Fruit fly (Drosophila melanogaster) whole organism, wandering third instar larva: Measurements from ENCODE around the gene CG40813.
"Not testable (repeated sequence)": the region's sequence is repeated elsewhere in the genome, so short reads cannot be mapped to it uniquely, and the experiment has no call there.

Experiments
- Abd-B ChIP-seq: fragments of >200 bp; optimal IDR thresholded peaks from 2 replicates; lab custom pipeline; 2017; ENCODE audit warnings: missing biosample characterization, missing genetic modification characterization
- CG32264 ChIP-seq: fragments of 200-800 bp; sonication (Bioruptor generic); optimal IDR thresholded peaks from 2 replicates; lab custom pipeline; 2016; ENCODE audit warnings: missing biosample characterization, missing genetic modification characterization
- CrebA ChIP-seq: fragments of 200-800 bp; sonication (Bioruptor generic); optimal IDR thresholded peaks from 2 replicates; lab custom pipeline; 2016; ENCODE audit warnings: missing biosample characterization, mild to moderate bottlenecking, missing genetic modification characterization, borderline replicate concordance
- Hnf4 ChIP-seq: fragments of 200-800 bp; sonication (Bioruptor generic); optimal IDR thresholded peaks from 2 replicates; lab custom pipeline; 2016; ENCODE audit warnings: missing biosample characterization, mild to moderate bottlenecking, missing genetic modification characterization
- Hr78 ChIP-seq: fragments of >200 bp; optimal IDR thresholded peaks from 2 replicates; lab custom pipeline; 2017; ENCODE audit warnings: missing biosample characterization, missing genetic modification characterization
- Mio ChIP-seq: sonication (Bioruptor generic); optimal IDR thresholded peaks from 2 replicates; lab custom pipeline; 2016; ENCODE audit warnings: missing biosample characterization, missing genetic modification characterization
- N ChIP-seq: fragments of >200 bp; optimal IDR thresholded peaks from 2 replicates; lab custom pipeline; 2018; ENCODE audit warnings: missing biosample characterization, missing external identifiers, missing genetic modification characterization
- Rel ChIP-seq, 2 experiments: fragments of 200-800 bp; sonication (Bioruptor generic) in 1 of 2; optimal IDR thresholded peaks; 2 replicates in 1 of 2; 3 replicates in 1 of 2; lab custom pipeline; 2016 to 2019; ENCODE audit warnings: mild to moderate bottlenecking in 2 of 2, missing biosample characterization in 2 of 2, missing genetic modification characterization in 2 of 2, moderate library complexity in 1 of 2
- Vsx2 ChIP-seq: fragments of 200-300, 225-300 bp; sonication (Bioruptor generic); optimal IDR thresholded peaks from 2 replicates; lab custom pipeline; 2018; ENCODE audit warnings: missing biosample characterization, missing genetic modification characterization; ENCODE audit not compliant: partially characterized antibody
- dl ChIP-seq, 2 experiments: fragments of 175-275, 200-275 bp in 1 of 2; fragments of 200-275 bp in 1 of 2; sonication (Bioruptor generic); optimal IDR thresholded peaks; lab custom pipeline; 2018; ENCODE audit warnings: mild to moderate bottlenecking in 2 of 2, missing biosample characterization in 2 of 2, missing genetic modification characterization in 2 of 2, moderate library complexity in 2 of 2; ENCODE audit not compliant: partially characterized antibody in 2 of 2, insufficient read depth in 1 of 2
- ey ChIP-seq: fragments of 200-800 bp; sonication (Bioruptor generic); optimal IDR thresholded peaks from 2 replicates; lab custom pipeline; 2016; ENCODE audit warnings: missing biosample characterization, missing genetic modification characterization
- foxo ChIP-seq, 2 experiments: fragments of 200-800 bp; sonication (Bioruptor generic); optimal IDR thresholded peaks; 2 replicates in 1 of 2; 3 replicates in 1 of 2; lab custom pipeline; 2016 to 2017; ENCODE audit warnings: missing biosample characterization in 2 of 2, missing genetic modification characterization in 2 of 2
- fru ChIP-seq: fragments of 200-800 bp; sonication (Bioruptor generic); optimal IDR thresholded peaks from 3 replicates; lab custom pipeline; 2016; ENCODE audit warnings: missing biosample characterization, mild to moderate bottlenecking, missing genetic modification characterization
- h ChIP-seq: fragments of 200-800 bp; sonication (Bioruptor generic); optimal IDR thresholded peaks from 3 replicates; lab custom pipeline; 2016; ENCODE audit warnings: missing biosample characterization, mild to moderate bottlenecking, missing genetic modification characterization
- pan ChIP-seq: fragments of >200 bp; optimal IDR thresholded peaks from 2 replicates; lab custom pipeline; 2017
- rgr ChIP-seq: fragments of 200-800 bp; sonication (Bioruptor generic); optimal IDR thresholded peaks from 3 replicates; lab custom pipeline; 2016; ENCODE audit warnings: missing biosample characterization, mild to moderate bottlenecking, missing genetic modification characterization
- sage ChIP-seq: fragments of 200-800 bp; sonication (Bioruptor generic); optimal IDR thresholded peaks from 2 replicates; lab custom pipeline; 2016; ENCODE audit warnings: missing biosample characterization, mild to moderate bottlenecking, missing genetic modification characterization
- sv ChIP-seq: fragments of 200-800 bp; sonication (Bioruptor generic); optimal IDR thresholded peaks from 3 replicates; lab custom pipeline; 2016; ENCODE audit warnings: missing biosample characterization, missing genetic modification characterization
- tai ChIP-seq: sonication (Bioruptor generic); optimal IDR thresholded peaks from 2 replicates; lab custom pipeline; 2016; ENCODE audit warnings: missing biosample characterization, missing genetic modification characterization
- woc ChIP-seq: sonication (Bioruptor generic); optimal IDR thresholded peaks from 2 replicates; lab custom pipeline; 2016; ENCODE audit warnings: missing biosample characterization, mild to moderate bottlenecking, missing genetic modification characterization

CG40813 gene

dm6 chrX:22142758-22143157, at the start of gene CG40813:
Gene CG40813, plus strand, starts transcription at chrX:22143058.
- not testable (repeated sequence) for TF ChIP-seq dl (GFP tag; optimal IDR thresholded peaks at IDR 0.05; lab: Kevin White, UChicago; ENCODE audit: insufficient read depth in 1 of 2, partially characterized antibody in 2 of 2); foxo (GFP tag; optimal IDR thresholded peaks at IDR 0.05; lab: Kevin White, UChicago); Hr78

dm6 chrX:22147489-22147888, 4.6 kb downstream of the CG40813 start, which contains the start of gene CG46504:
Gene CG46504, plus strand, starts transcription at chrX:22147789.
- TF ChIP-seq Abd-B, fru, rgr (GFP tag; lab: Kevin White, UChicago): not testable (repeated sequence)

- not testable (repeated sequence) for TF ChIP-seq h; Vsx2 (GFP tag; lab: Kevin White, UChicago); CrebA (GFP tag; lab: Kevin White, UChicago)
Observed at dm6 chrX:22152542-22152941, 9.7 kb downstream of the CG40813 start, which contains the start of gene CG46505. Gene CG46505, plus strand, starts transcription at chrX:22152842.

- TF ChIP-seq tai; N (GFP tag; lab: Kevin White, UChicago); CG32264 (GFP tag; lab: Kevin White, UChicago): not testable (repeated sequence)
- TF ChIP-seq, all 38 proteins: peak for 0; not testable (repeated sequence) for 38
Observed at dm6 chrX:22157587-22157986, 14.7 kb downstream of the CG40813 start, which contains the start of gene CG46506. Gene CG46506, plus strand, starts transcription at chrX:22157887.

- not testable (repeated sequence) for TF ChIP-seq N (GFP tag; lab: Kevin White, UChicago); ey (GFP tag; lab: Kevin White, UChicago); pan (lab: Kevin White, UChicago)
Observed at dm6 chrX:22162623-22163022, 19.8 kb downstream of the CG40813 start, which contains the start of gene CG46507. Gene CG46507, plus strand, starts transcription at chrX:22162923.

- not testable (repeated sequence) for TF ChIP-seq Hr78; woc (GFP tag; lab: Kevin White, UChicago); fru (GFP tag; lab: Kevin White, UChicago)
- TF ChIP-seq, all 38 proteins: peak for 0; not testable (repeated sequence) for 38
Observed at dm6 chrX:22167355-22167754, 24.5 kb downstream of the CG40813 start, which contains the start of gene CG46508. Gene CG46508, plus strand, starts transcription at chrX:22167655.

dm6 chrX:22172341-22172740, 29.5 kb downstream of the CG40813 start, which contains the start of gene CG46509:
Gene CG46509, plus strand, starts transcription at chrX:22172641.
- not testable (repeated sequence) for TF ChIP-seq CrebA, Mio, Hnf4 (GFP tag; lab: Kevin White, UChicago)

dm6 chrX:22177205-22177604, 34.3 kb downstream of the CG40813 start, which contains the start of gene CG46510:
Gene CG46510, plus strand, starts transcription at chrX:22177505.
- not testable (repeated sequence) for TF ChIP-seq sv, ey, N (GFP tag; lab: Kevin White, UChicago)

- not testable (repeated sequence) for TF ChIP-seq Abd-B (GFP tag; lab: Kevin White, UChicago); sage (GFP tag; lab: Kevin White, UChicago); Rel (GFP tag; optimal IDR thresholded peaks at IDR 0.05; lab: Kevin White, UChicago); Rel (tag; optimal IDR thresholded peaks at IDR 0.05; lab: Kevin White, UChicago)
Observed at dm6 chrX:22182193-22182592, 39.3 kb downstream of the CG40813 start, which contains the start of gene CG46511. Gene CG46511, plus strand, starts transcription at chrX:22182493.
